Fruit fly (Drosophila melanogaster) whole organism, embryonic: Measurements from ENCODE around the gene HP5.

ENCODE experiments used
- Antp ChIP-seq: fragments of 200-800 bp; sonication (Bioruptor generic); optimal IDR thresholded peaks from 3 replicates; lab custom pipeline; 2016; ENCODE audit warnings: missing biosample characterization, missing genetic modification characterization
- B-H2 ChIP-seq: fragments of 200-800 bp; sonication (Bioruptor generic); optimal IDR thresholded peaks from 2 replicates; lab custom pipeline; 2018; ENCODE audit warnings: missing biosample characterization, mild to moderate bottlenecking, missing genetic modification characterization
- CG1024 ChIP-seq: fragments of 200-800 bp; sonication (Bioruptor generic); IDR thresholded peaks from 2 replicates; pipeline ENCODE4 v1.3.6; 2022; ENCODE audit warnings: missing biosample characterization, missing genetic modification characterization
- CG10654 ChIP-seq: fragments of 200-800 bp; sonication (Bioruptor generic); optimal IDR thresholded peaks from 2 replicates; lab custom pipeline; 2016; ENCODE audit warnings: missing biosample characterization, missing genetic modification characterization
- CG11398 ChIP-seq: fragments of 200-800 bp; sonication (Bioruptor generic); optimal IDR thresholded peaks from 2 replicates; lab custom pipeline; 2016; ENCODE audit warnings: missing biosample characterization, missing genetic modification characterization
- CG12236 ChIP-seq: fragments of 200-800 bp; sonication (Bioruptor generic); optimal IDR thresholded peaks from 2 replicates; lab custom pipeline; 2016; ENCODE audit warnings: missing biosample characterization, missing genetic modification characterization
- CG14667 ChIP-seq: fragments of 200-800 bp; sonication (Bioruptor generic); IDR thresholded peaks from 2 replicates; pipeline ENCODE4 v1.3.6; 2022; ENCODE audit warnings: missing biosample characterization, missing genetic modification characterization
- CG15073 ChIP-seq: fragments of 200-800 bp; sonication (Bioruptor generic); optimal IDR thresholded peaks from 2 replicates; lab custom pipeline; 2016; ENCODE audit warnings: missing biosample characterization, missing genetic modification characterization
- CG15514 ChIP-seq: fragments of 200-800 bp; sonication (Bioruptor generic); optimal IDR thresholded peaks from 3 replicates; lab custom pipeline; 2017; ENCODE audit warnings: missing biosample characterization, missing genetic modification characterization, mild to moderate bottlenecking, moderate library complexity, missing genetic modification reagents
- CG17802 ChIP-seq: fragments of 200-800 bp; sonication (Bioruptor generic); optimal IDR thresholded peaks from 2 replicates; lab custom pipeline; 2018; ENCODE audit warnings: missing biosample characterization, mild to moderate bottlenecking, missing genetic modification characterization, moderate library complexity
- CG18764 ChIP-seq: fragments of 200-800 bp; sonication (Bioruptor generic); optimal IDR thresholded peaks from 3 replicates; lab custom pipeline; 2016; ENCODE audit warnings: missing biosample characterization, missing genetic modification characterization
- CG2712 ChIP-seq: fragments of 200-800 bp; optimal IDR thresholded peaks from 3 replicates; lab custom pipeline; 2019; ENCODE audit warnings: missing biosample characterization, mild to moderate bottlenecking, missing genetic modification characterization, moderate library complexity
- CG32532 ChIP-seq: fragments of 200-800 bp; sonication (Bioruptor generic); IDR thresholded peaks from 2 replicates; pipeline ENCODE4 v1.3.6; 2022; ENCODE audit warnings: missing biosample characterization, missing genetic modification characterization
- CG42726 ChIP-seq: fragments of 200-800 bp; sonication (Bioruptor generic); IDR thresholded peaks from 2 replicates; pipeline ENCODE4 v1.3.6; 2022; ENCODE audit warnings: missing biosample characterization, missing genetic modification characterization; ENCODE audit not compliant: partially characterized antibody
- CG4707 ChIP-seq: fragments of 200-800 bp; sonication (Bioruptor generic); optimal IDR thresholded peaks from 2 replicates; lab custom pipeline; 2018; ENCODE audit warnings: missing biosample characterization, mild to moderate bottlenecking, missing genetic modification characterization, moderate library complexity
- CG6689 ChIP-seq: fragments of 200-800 bp; sonication (Bioruptor generic); IDR thresholded peaks from 2 replicates; pipeline ENCODE4 v1.3.6; 2022; ENCODE audit warnings: missing biosample characterization, missing genetic modification characterization
- CG7271 ChIP-seq: fragments of 200-800 bp; sonication (Bioruptor generic); optimal IDR thresholded peaks from 2 replicates; lab custom pipeline; 2018; ENCODE audit warnings: missing biosample characterization, mild to moderate bottlenecking, missing genetic modification characterization, moderate library complexity
- CG7372 ChIP-seq: fragments of 200-800 bp; sonication (Bioruptor generic); IDR thresholded peaks from 2 replicates; pipeline ENCODE4 v1.3.6; 2022; ENCODE audit warnings: missing biosample characterization, missing genetic modification characterization
- CG8281 ChIP-seq: fragments of 200-800 bp; sonication (Bioruptor generic); optimal IDR thresholded peaks from 2 replicates; lab custom pipeline; 2018; ENCODE audit warnings: missing biosample characterization, mild to moderate bottlenecking, missing genetic modification characterization, moderate library complexity
- CG9876 ChIP-seq: fragments of 200-800 bp; sonication (Bioruptor generic); optimal IDR thresholded peaks from 2 replicates; lab custom pipeline; 2016; ENCODE audit warnings: missing biosample characterization, missing genetic modification characterization
- D19B ChIP-seq: fragments of 200-800 bp; sonication (Bioruptor generic); optimal IDR thresholded peaks from 2 replicates; lab custom pipeline; 2017; ENCODE audit warnings: missing biosample characterization, mild to moderate bottlenecking, missing genetic modification characterization
- Deaf1 ChIP-seq: fragments of 200-800 bp; optimal IDR thresholded peaks from 3 replicates; lab custom pipeline; 2019; ENCODE audit warnings: missing biosample characterization, mild to moderate bottlenecking, missing genetic modification characterization, moderate library complexity
- Eip74EF ChIP-seq, 2 experiments: fragments of 200-800 bp in 1 of 2; fragments of >200 bp in 1 of 2; sonication (Bioruptor generic) in 1 of 2; optimal IDR thresholded peaks; 2 replicates each; lab custom pipeline; 2017 to 2019; ENCODE audit warnings: missing biosample characterization in 2 of 2, missing genetic modification characterization in 2 of 2, mild to moderate bottlenecking in 1 of 2, moderate library complexity in 1 of 2
- Ets65A ChIP-seq: fragments of 200-800 bp; sonication (Bioruptor generic); peaks from one replicate; lab custom pipeline; 2016; ENCODE audit warnings: missing biosample characterization, missing genetic modification characterization
- HLH3B ChIP-seq: fragments of 200-800 bp; sonication (Bioruptor generic); IDR thresholded peaks from 2 replicates; pipeline ENCODE4 v1.3.6; 2022; ENCODE audit warnings: missing biosample characterization, missing genetic modification characterization
- Hey ChIP-seq: fragments of 200-800 bp; sonication (Bioruptor generic); optimal IDR thresholded peaks from 3 replicates; lab custom pipeline; 2018; ENCODE audit warnings: missing biosample characterization, mild to moderate bottlenecking, missing genetic modification characterization
- Hmr ChIP-seq: fragments of 200-800 bp; sonication (Bioruptor generic); optimal IDR thresholded peaks from 3 replicates; lab custom pipeline; 2017; ENCODE audit warnings: mild to moderate bottlenecking, missing biosample characterization, missing genetic modification reagents, missing genetic modification characterization
- Meics ChIP-seq: fragments of 200-800 bp; sonication (Bioruptor generic); optimal IDR thresholded peaks from 2 replicates; lab custom pipeline; 2017; ENCODE audit warnings: missing biosample characterization, mild to moderate bottlenecking, missing genetic modification characterization
- Mes4 ChIP-seq: fragments of 200-800 bp; sonication (Bioruptor generic); optimal IDR thresholded peaks from 2 replicates; lab custom pipeline; 2016; ENCODE audit warnings: missing biosample characterization, missing genetic modification characterization
- NfI ChIP-seq: fragments of 200-800 bp; sonication (Bioruptor generic); optimal IDR thresholded peaks from 3 replicates; lab custom pipeline; 2018; ENCODE audit warnings: missing biosample characterization, mild to moderate bottlenecking, missing genetic modification characterization, moderate library complexity
- PHDP ChIP-seq: fragments of 200-800 bp; sonication (Bioruptor generic); optimal IDR thresholded peaks from 3 replicates; lab custom pipeline; 2018; ENCODE audit warnings: missing biosample characterization, mild to moderate bottlenecking, missing genetic modification characterization, moderate library complexity
- YL-1 ChIP-seq: fragments of 200-800 bp; sonication (Bioruptor generic); optimal IDR thresholded peaks from 3 replicates; lab custom pipeline; 2017; ENCODE audit warnings: missing biosample characterization, mild to moderate bottlenecking, missing genetic modification characterization
- az2 ChIP-seq: fragments of 200-800 bp; sonication (Bioruptor generic); optimal IDR thresholded peaks from 3 replicates; lab custom pipeline; 2016; ENCODE audit warnings: missing biosample characterization, missing genetic modification characterization
- cas ChIP-seq: fragments of 200-800 bp; sonication (Bioruptor generic); IDR thresholded peaks from 2 replicates; pipeline ENCODE4 v1.3.6; 2022; ENCODE audit warnings: missing biosample characterization, missing genetic modification characterization
- dm ChIP-seq: fragments of 200-800 bp; sonication (Bioruptor generic); optimal IDR thresholded peaks from 3 replicates; lab custom pipeline; 2016; ENCODE audit warnings: missing biosample characterization, missing genetic modification characterization
- dmrt99B ChIP-seq: fragments of 200-800 bp; sonication (Bioruptor generic); optimal IDR thresholded peaks from 2 replicates; lab custom pipeline; 2018; ENCODE audit warnings: missing biosample characterization, mild to moderate bottlenecking, missing genetic modification characterization, moderate library complexity
- gem ChIP-seq: fragments of 200-800 bp; sonication (Bioruptor generic); optimal IDR thresholded peaks from 2 replicates; lab custom pipeline; 2019; ENCODE audit warnings: missing biosample characterization, mild to moderate bottlenecking, missing genetic modification characterization, moderate library complexity
- jumu ChIP-seq: fragments of 200-800 bp; sonication (Bioruptor generic); optimal IDR thresholded peaks from 3 replicates; lab custom pipeline; 2016; ENCODE audit warnings: missing biosample characterization, missing genetic modification characterization
- lab ChIP-seq: fragments of 200-800 bp; sonication (Bioruptor generic); optimal IDR thresholded peaks from 3 replicates; lab custom pipeline; 2017; ENCODE audit warnings: missing biosample characterization, missing genetic modification characterization, mild to moderate bottlenecking, moderate library complexity, missing genetic modification reagents
- maf-S ChIP-seq: fragments of 200-800 bp; sonication (Bioruptor generic); optimal IDR thresholded peaks from 2 replicates; lab custom pipeline; 2016; ENCODE audit warnings: missing biosample characterization, missing genetic modification characterization
- nau ChIP-seq: fragments of 200-800 bp; sonication (Bioruptor generic); optimal IDR thresholded peaks from 3 replicates; lab custom pipeline; 2017; ENCODE audit warnings: missing biosample characterization, mild to moderate bottlenecking, missing genetic modification characterization, missing genetic modification reagents
- salm ChIP-seq: fragments of 200-800 bp; sonication (Bioruptor generic); optimal IDR thresholded peaks from 2 replicates; lab custom pipeline; 2018; ENCODE audit warnings: missing biosample characterization, mild to moderate bottlenecking, missing genetic modification characterization
- sd ChIP-seq: fragments of 200-800 bp; sonication (Bioruptor generic); optimal IDR thresholded peaks from 3 replicates; lab custom pipeline; 2018; ENCODE audit warnings: missing biosample characterization, mild to moderate bottlenecking, missing genetic modification characterization, moderate library complexity
- shn ChIP-seq: fragments of 200-800 bp; sonication (Bioruptor generic); optimal IDR thresholded peaks from 3 replicates; lab custom pipeline; 2016; ENCODE audit warnings: missing biosample characterization, missing genetic modification characterization
- sima ChIP-seq: fragments of 200-800 bp; sonication (Bioruptor generic); optimal IDR thresholded peaks from 2 replicates; lab custom pipeline; 2016; ENCODE audit warnings: missing biosample characterization, missing genetic modification characterization
- tap ChIP-seq: fragments of 200-800 bp; optimal IDR thresholded peaks from 3 replicates; lab custom pipeline; 2019; ENCODE audit warnings: missing biosample characterization, mild to moderate bottlenecking, missing genetic modification characterization, moderate library complexity
- tgo ChIP-seq: fragments of 200-800 bp; sonication (Bioruptor generic); IDR thresholded peaks from 3 replicates; pipeline ENCODE4 v1.3.6; 2022; ENCODE audit warnings: missing biosample characterization, missing genetic modification characterization
- trem ChIP-seq: fragments of 200-800 bp; optimal IDR thresholded peaks from 3 replicates; lab custom pipeline; 2019; ENCODE audit warnings: missing biosample characterization, mild to moderate bottlenecking, missing genetic modification characterization, moderate library complexity
- unpg ChIP-seq: fragments of 200-800 bp; sonication (Bioruptor generic); optimal IDR thresholded peaks from 3 replicates; lab custom pipeline; 2018; ENCODE audit warnings: missing biosample characterization, mild to moderate bottlenecking, missing genetic modification characterization, moderate library complexity
- vvl ChIP-seq: fragments of 200-800 bp; sonication (Bioruptor generic); IDR thresholded peaks from 2 replicates; pipeline ENCODE4 v1.3.6; 2022; ENCODE audit warnings: missing biosample characterization, missing genetic modification characterization
- zf30C ChIP-seq: fragments of 200-800 bp; sonication (Bioruptor generic); optimal IDR thresholded peaks from 3 replicates; lab custom pipeline; 2018; ENCODE audit warnings: missing biosample characterization, mild to moderate bottlenecking, missing genetic modification characterization
- zfh2 ChIP-seq: fragments of 200-800 bp; sonication (Bioruptor generic); optimal IDR thresholded peaks from 2 replicates; lab custom pipeline; 2016; ENCODE audit warnings: missing biosample characterization, missing genetic modification characterization

The HP5 gene

DNA sequence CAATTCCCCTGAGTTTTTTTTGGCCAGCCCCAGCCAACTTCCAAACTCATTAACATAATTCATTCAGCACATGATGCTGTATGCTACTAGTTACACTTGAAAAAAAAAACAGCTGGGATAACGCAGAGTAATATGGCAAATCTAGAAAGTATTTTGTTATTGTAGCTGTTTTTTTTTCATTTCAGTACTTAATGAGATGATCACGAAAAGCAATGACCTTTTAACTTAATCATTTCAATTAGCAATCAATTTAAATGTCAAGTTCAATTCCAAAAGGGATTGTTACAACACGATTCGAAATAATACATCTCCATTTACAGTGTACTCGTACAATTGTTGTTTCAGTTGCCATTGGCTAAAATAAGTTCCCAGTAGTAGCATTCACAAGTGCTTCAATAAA, 4.2 kb upstream of the HP5 start (continued):
- TF ChIP-seq Eip74EF (GFP tag; optimal IDR thresholded peaks at IDR 0.05; lab: Kevin White, UChicago), result no peak
- TF ChIP-seq CG14667 (GFP tag; lab: Robert Waterston, UW), result no peak
- peak; percentile 87 for TF ChIP-seq Ets65A
- TF ChIP-seq nau (GFP tag; lab: Kevin White, UChicago), result no peak
- no peak for TF ChIP-seq D19B (GFP tag; lab: Kevin White, UChicago)
- TF ChIP-seq jumu, result no peak
- no peak for TF ChIP-seq Meics (GFP tag; lab: Kevin White, UChicago)
- TF ChIP-seq vvl (GFP tag; lab: Robert Waterston, UW), result 0 out of 2 replicates have a peak, but pooled peaks have one; percentile 29
- no peak for TF ChIP-seq dm
- TF ChIP-seq CG17802 (tag; lab: Kevin White, UChicago), result no peak
- TF ChIP-seq shn (GFP tag; lab: Kevin White, UChicago), result no peak
- no peak for TF ChIP-seq lab (GFP tag; lab: Kevin White, UChicago)
- TF ChIP-seq gem, result peak; percentile 25
- TF ChIP-seq Antp (GFP tag; lab: Kevin White, UChicago), result peak; percentile 29
- no peak for TF ChIP-seq zf30C
- no peak for TF ChIP-seq NfI (GFP tag; lab: Kevin White, UChicago)
- no peak for TF ChIP-seq sima (GFP tag; lab: Kevin White, UChicago)
- TF ChIP-seq CG1024 (GFP tag; lab: Robert Waterston, UW), result no peak
- TF ChIP-seq PHDP (tag; lab: Kevin White, UChicago), result no peak
- no peak for TF ChIP-seq CG15514 (GFP tag; lab: Kevin White, UChicago)
- no peak for TF ChIP-seq CG8281
- peak; percentile 34 for TF ChIP-seq dmrt99B (tag; lab: Kevin White, UChicago)
- TF ChIP-seq CG6689 (GFP tag; lab: Robert Waterston, UW), result no peak
- TF ChIP-seq Hmr, result no peak
- TF ChIP-seq zfh2 (GFP tag; lab: Kevin White, UChicago), result no peak
- no peak for TF ChIP-seq CG10654 (GFP tag; lab: Kevin White, UChicago)
- TF ChIP-seq az2 (GFP tag; lab: Kevin White, UChicago), result no peak
- TF ChIP-seq Deaf1, result no peak
- TF ChIP-seq B-H2 (GFP tag; lab: Kevin White, UChicago), result no peak
- TF ChIP-seq CG4707 (GFP tag; lab: Kevin White, UChicago), result no peak
- no peak for TF ChIP-seq CG18764 (GFP tag; lab: Kevin White, UChicago)
- no peak for TF ChIP-seq HLH3B (GFP tag; lab: Robert Waterston, UW)
- TF ChIP-seq Hey, result no peak
- no peak for TF ChIP-seq CG12236 (GFP tag; lab: Kevin White, UChicago)
- TF ChIP-seq trem (tag; lab: Kevin White, UChicago), result no peak
- TF ChIP-seq salm (tag; lab: Kevin White, UChicago), result no peak
- no peak for TF ChIP-seq CG11398
- no peak for TF ChIP-seq CG42726
- TF ChIP-seq CG32532, result no peak
- TF ChIP-seq tap (tag; lab: Kevin White, UChicago), result no peak
- TF ChIP-seq CG7271, result no peak
- no peak for TF ChIP-seq unpg (GFP tag; lab: Kevin White, UChicago)
- no peak for TF ChIP-seq CG15073 (GFP tag; lab: Kevin White, UChicago)
- no peak for TF ChIP-seq cas
- TF ChIP-seq tgo, result peak; percentile 29; the same call in 1 of the 3 replicates
- no peak for TF ChIP-seq CG7372 (GFP tag; lab: Robert Waterston, UW)
- no peak for TF ChIP-seq YL-1 (GFP tag; lab: Kevin White, UChicago)
- no peak for TF ChIP-seq CG9876 (GFP tag; lab: Kevin White, UChicago)
- no peak for TF ChIP-seq CG2712 (tag; lab: Kevin White, UChicago)
- TF ChIP-seq maf-S, result no peak
- no peak for TF ChIP-seq Mes4 (GFP tag; lab: Kevin White, UChicago)
- no peak for TF ChIP-seq sd (tag; lab: Kevin White, UChicago)
